Fruit fly (Drosophila melanogaster) whole organism, wandering third instar larva: ENCODE measurements around the gene CG17777.

Source experiments
- Abd-B ChIP-seq: fragments of >200 bp; optimal IDR thresholded peaks from 2 replicates; lab custom pipeline; 2017; ENCODE audit warnings: missing biosample characterization, missing genetic modification characterization
- Dfd ChIP-seq: fragments of >200 bp; optimal IDR thresholded peaks from 2 replicates; lab custom pipeline; 2017; ENCODE audit warnings: missing biosample characterization, missing genetic modification characterization
- Hnf4 ChIP-seq: fragments of 200-800 bp; sonication (Bioruptor generic); optimal IDR thresholded peaks from 2 replicates; lab custom pipeline; 2016; ENCODE audit warnings: missing biosample characterization, mild to moderate bottlenecking, missing genetic modification characterization
- Mio ChIP-seq: sonication (Bioruptor generic); optimal IDR thresholded peaks from 2 replicates; lab custom pipeline; 2016; ENCODE audit warnings: missing biosample characterization, missing genetic modification characterization
- Myc ChIP-seq: fragments of >200 bp; optimal IDR thresholded peaks from 2 replicates; lab custom pipeline; 2017
- Sp1 ChIP-seq: fragments of 200-800 bp; sonication (Bioruptor generic); optimal IDR thresholded peaks from 3 replicates; lab custom pipeline; 2019; ENCODE audit warnings: missing biosample characterization, mild to moderate bottlenecking, missing genetic modification characterization, moderate library complexity
- br ChIP-seq: fragments of 200-800 bp; sonication (Bioruptor generic); optimal IDR thresholded peaks from 2 replicates; lab custom pipeline; 2016; ENCODE audit warnings: missing biosample characterization, missing genetic modification characterization
- dl ChIP-seq, 2 experiments: fragments of 175-275, 200-275 bp in 1 of 2; fragments of 200-275 bp in 1 of 2; sonication (Bioruptor generic); optimal IDR thresholded peaks; lab custom pipeline; 2018; ENCODE audit warnings: mild to moderate bottlenecking in 2 of 2, missing biosample characterization in 2 of 2, missing genetic modification characterization in 2 of 2, moderate library complexity in 2 of 2; ENCODE audit not compliant: partially characterized antibody in 2 of 2, insufficient read depth in 1 of 2
- dsf ChIP-seq: sonication (Bioruptor generic); optimal IDR thresholded peaks from 2 replicates; lab custom pipeline; 2016; ENCODE audit warnings: missing biosample characterization, missing genetic modification characterization, borderline replicate concordance
- h ChIP-seq: fragments of 200-800 bp; sonication (Bioruptor generic); optimal IDR thresholded peaks from 3 replicates; lab custom pipeline; 2016; ENCODE audit warnings: missing biosample characterization, mild to moderate bottlenecking, missing genetic modification characterization
- lola ChIP-seq: fragments of >200 bp; optimal IDR thresholded peaks from 2 replicates; lab custom pipeline; 2017; ENCODE audit warnings: missing biosample characterization, missing genetic modification characterization
- tai ChIP-seq: sonication (Bioruptor generic); optimal IDR thresholded peaks from 2 replicates; lab custom pipeline; 2016; ENCODE audit warnings: missing biosample characterization, missing genetic modification characterization
- usp ChIP-seq: fragments of >200 bp; optimal IDR thresholded peaks from 2 replicates; lab custom pipeline; 2017; ENCODE audit warnings: missing biosample characterization, missing genetic modification characterization

- TF ChIP-seq dsf (GFP tag; lab: Kevin White, UChicago) (no peak), Abd-B (GFP tag; lab: Kevin White, UChicago) (no peak), h (GFP tag; lab: Kevin White, UChicago) (no peak), dl (GFP tag; optimal IDR thresholded peaks at IDR 0.05; lab: Kevin White, UChicago; ENCODE audit: insufficient read depth in 1 of 2, partially characterized antibody in 2 of 2) (no peak), Mio (GFP tag; lab: Kevin White, UChicago) (no peak), lola (GFP tag; lab: Kevin White, UChicago) (no peak), usp (GFP tag; lab: Kevin White, UChicago) (no peak), tai (GFP tag; lab: Kevin White, UChicago) (no peak), Dfd (GFP tag; lab: Kevin White, UChicago) (no peak), Myc (lab: Kevin White, UChicago) (peak; percentile 97), Sp1 (peak; percentile 1), Hnf4 (GFP tag; lab: Kevin White, UChicago) (no peak), br (GFP tag; lab: Kevin White, UChicago) (no peak)
Observed at dm6 chrX:2184563-2184962, 2.1 kb upstream of the CG17777 start, which contains the start of the genes Nmd3 and CG17776.
